Worm (Caenorhabditis elegans): ENCODE data around the gene abu-12.

DNA sequence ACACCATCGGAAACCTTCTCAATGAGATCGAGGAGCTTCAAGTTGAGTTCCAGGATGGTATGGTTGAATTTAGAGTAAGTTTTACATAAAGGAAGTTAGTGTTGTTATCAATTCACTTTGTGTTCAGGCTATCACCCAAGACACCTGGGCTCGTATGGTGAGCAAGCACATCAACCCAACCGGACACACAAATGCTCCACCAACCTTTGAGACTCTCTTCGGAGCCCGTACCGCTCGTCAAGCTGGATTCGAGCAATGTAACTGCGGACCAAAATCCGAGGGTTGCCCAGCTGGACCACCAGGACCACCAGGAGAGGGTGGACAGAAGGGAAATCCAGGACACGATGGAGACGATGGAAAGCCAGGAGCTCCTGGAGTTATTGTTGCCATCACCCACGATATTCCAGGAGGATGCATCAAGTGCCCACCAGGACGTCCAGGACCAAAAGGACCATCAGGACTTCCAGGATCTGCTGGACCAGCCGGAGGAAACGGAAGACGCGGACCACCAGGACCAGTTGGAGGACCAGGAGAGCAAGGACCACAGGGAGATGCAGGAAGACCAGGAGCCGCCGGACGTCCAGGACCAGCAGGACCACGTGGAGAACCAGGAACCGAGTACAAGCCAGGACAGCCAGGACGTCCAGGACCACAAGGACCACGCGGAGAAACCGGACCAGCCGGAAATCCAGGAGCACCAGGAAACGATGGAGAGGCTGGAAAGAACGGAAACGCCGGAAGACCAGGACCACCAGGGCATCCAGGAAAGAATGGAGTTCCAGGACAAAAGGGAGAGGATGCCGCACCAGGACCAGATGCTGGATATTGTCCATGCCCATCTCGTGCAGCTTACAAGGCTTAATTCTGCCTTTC, 35.4 kb downstream of the abu-12 start:
- TF ChIP-seq tag-97 (GFP tag; IDR thresholded peaks at IDR 0.05): no peak
- TF ChIP-seq zag-1 (tag; optimal IDR thresholded peaks at IDR 0.05): no peak

All from whole organism, L4 larva.